Worm (Caenorhabditis elegans): ENCODE measurements around the gene T19H12.2.

DNA sequence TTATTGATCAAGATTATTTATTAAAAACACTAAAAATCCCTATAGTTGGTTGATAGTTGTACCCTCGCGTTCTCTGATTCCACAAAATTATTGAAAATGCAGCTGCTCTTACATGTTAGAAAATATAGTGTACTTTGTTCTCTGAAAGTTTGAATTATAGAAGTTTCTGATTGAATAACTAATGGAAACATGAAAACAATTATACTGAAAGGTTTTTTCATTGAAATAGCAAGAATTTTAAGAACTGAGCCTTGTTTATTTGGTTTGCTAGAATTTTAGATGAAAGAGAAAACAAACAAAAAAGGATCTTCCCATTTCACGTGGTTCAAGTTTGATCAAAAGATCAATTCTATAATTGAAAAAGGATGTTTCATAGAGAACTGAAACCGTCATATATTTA, 22.7 kb upstream of the T19H12.2 start:
- TF ChIP-seq nhr-28 (tag; optimal IDR thresholded peaks at IDR 0.05), result no peak
- no peak for TF ChIP-seq nfya-1 (tag; optimal IDR thresholded peaks at IDR 0.05; ENCODE audit: insufficient read depth)
- TF ChIP-seq egl-5 (tag; optimal IDR thresholded peaks at IDR 0.05), result no peak
- no peak for TF ChIP-seq egl-27 (tag; optimal IDR thresholded peaks at IDR 0.05)
- TF ChIP-seq aly-2 (tag; optimal IDR thresholded peaks at IDR 0.05), result no peak
- no peak for TF ChIP-seq sea-2 (GFP tag; optimal IDR thresholded peaks at IDR 0.05)
- TF ChIP-seq nhr-11 (tag; optimal IDR thresholded peaks at IDR 0.05), result no peak
- no peak for TF ChIP-seq unc-62 (GFP tag; optimal IDR thresholded peaks at IDR 0.05)
- TF ChIP-seq elt-3 (tag; optimal IDR thresholded peaks at IDR 0.05), result no peak
- TF ChIP-seq nhr-25 (tag; optimal IDR thresholded peaks at IDR 0.05), result no peak

Data from whole organism, L3 larva.